Fruit fly (Drosophila melanogaster): ENCODE measurements around the gene Ostgamma.

dm6 chr2L:8351333-8351732 lies 43.3 kb upstream of the Ostgamma start:
- no peak for TF ChIP-seq pad (GFP tag; optimal IDR thresholded peaks at IDR 0.05)
- TF ChIP-seq CG5204 (GFP tag; optimal IDR thresholded peaks at IDR 0.05), result no peak
- TF ChIP-seq bab1 (GFP tag; optimal IDR thresholded peaks at IDR 0.05), result no peak
- TF ChIP-seq Mnt (GFP tag; optimal IDR thresholded peaks at IDR 0.05), result no peak
- TF ChIP-seq CG11617 (GFP tag; optimal IDR thresholded peaks at IDR 0.05), result no peak
- no peak for TF ChIP-seq tj (GFP tag; optimal IDR thresholded peaks at IDR 0.05)
- TF ChIP-seq cic (GFP tag; optimal IDR thresholded peaks at IDR 0.05), result no peak
- TF ChIP-seq CG12768 (GFP tag; optimal IDR thresholded peaks at IDR 0.05), result no peak
- no peak for TF ChIP-seq CG7045 (GFP tag; optimal IDR thresholded peaks at IDR 0.05)
- TF ChIP-seq cnc (optimal IDR thresholded peaks at IDR 0.05), result no peak
